Fruit fly (Drosophila melanogaster) whole organism, embryonic: ENCODE data around the gene cana.

Experiments used
- CG11093 ChIP-seq: fragments of 200-800 bp; sonication (Bioruptor generic); IDR thresholded peaks from 3 replicates; pipeline ENCODE4 v1.3.6; 2022; ENCODE audit warnings: missing biosample characterization, missing genetic modification characterization
- CG15479 ChIP-seq: fragments of 200-800 bp; sonication (Bioruptor generic); optimal IDR thresholded peaks from 3 replicates; lab custom pipeline; 2019; ENCODE audit warnings: missing biosample characterization, mild to moderate bottlenecking, missing genetic modification characterization, moderate library complexity
- CG32772 ChIP-seq: fragments of 200-800 bp; sonication (Bioruptor generic); IDR thresholded peaks from 2 replicates; pipeline ENCODE4 v1.3.6; 2022; ENCODE audit warnings: missing biosample characterization, missing genetic modification characterization
- CG4404 ChIP-seq: fragments of 200-800 bp; sonication (Bioruptor generic); IDR thresholded peaks from 2 replicates; pipeline ENCODE4 v1.3.6; 2022; ENCODE audit warnings: missing biosample characterization, missing genetic modification characterization
- CG8388 ChIP-seq: fragments of 200-800 bp; sonication (Bioruptor generic); optimal IDR thresholded peaks from 2 replicates; lab custom pipeline; 2019; ENCODE audit warnings: missing biosample characterization, mild to moderate bottlenecking, missing genetic modification characterization, moderate library complexity
- CG8478 ChIP-seq: fragments of >200 bp; optimal IDR thresholded peaks from 2 replicates; lab custom pipeline; 2018
- Sin3A ChIP-seq: fragments of >200 bp; optimal IDR thresholded peaks from 2 replicates; lab custom pipeline; 2018
- Six4 ChIP-seq: fragments of 200-800 bp; sonication (Bioruptor generic); optimal IDR thresholded peaks from 2 replicates; lab custom pipeline; 2016; ENCODE audit warnings: missing biosample characterization, missing genetic modification characterization
- klu ChIP-seq: fragments of 200-800 bp; sonication (Bioruptor generic); IDR thresholded peaks from 2 replicates; pipeline ENCODE4 v1.3.6; 2022; ENCODE audit warnings: missing biosample characterization, missing genetic modification characterization
- tio ChIP-seq: fragments of 200-800 bp; sonication (Bioruptor generic); optimal IDR thresholded peaks from 2 replicates; lab custom pipeline; 2017; ENCODE audit warnings: missing biosample characterization, missing genetic modification characterization, inconsistent platforms
- tna ChIP-seq: fragments of 200-800 bp; sonication (Bioruptor generic); IDR thresholded peaks from 2 replicates; pipeline ENCODE4 v1.3.6; 2022; ENCODE audit warnings: missing biosample characterization, missing genetic modification characterization; ENCODE audit not compliant: partially characterized antibody

DNA sequence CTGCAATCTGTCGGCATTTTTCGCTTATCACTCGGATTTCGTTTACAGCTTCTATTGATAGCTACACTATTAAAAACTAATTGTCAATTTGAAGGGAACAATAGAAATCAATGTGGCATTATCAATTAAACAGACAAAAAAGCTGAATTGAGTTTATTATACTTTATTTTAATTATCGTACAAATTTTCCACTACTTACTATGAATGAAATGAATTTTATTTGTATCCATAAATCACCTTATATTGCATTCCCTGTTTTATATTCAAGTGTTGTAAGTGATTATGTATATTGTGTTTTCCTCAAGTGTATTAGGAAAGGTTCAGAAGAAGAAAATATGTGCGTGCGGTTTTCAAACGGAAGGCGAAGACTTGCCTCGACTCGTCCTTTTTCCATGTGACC is 25.7 kb upstream of the cana start:
- TF ChIP-seq CG32772 (GFP tag; lab: Robert Waterston, UW) (no peak), klu (no peak), Six4 (GFP tag; lab: Kevin White, UChicago) (no peak), tna (no peak), Sin3A (lab: Kevin White, UChicago) (no peak), CG4404 (no peak), CG15479 (GFP tag; lab: Kevin White, UChicago) (no peak), tio (GFP tag; lab: Kevin White, UChicago) (no peak), CG8478 (lab: Kevin White, UChicago) (no peak), CG8388 (peak; percentile 1), CG11093 (GFP tag; lab: Robert Waterston, UW) (no peak)
